Worm (Caenorhabditis elegans) whole organism, L1 larva: ENCODE results near the gene nhr-80.

Source experiments
- C16A3.4 ChIP-seq: fragments of 150-350 bp; optimal IDR thresholded peaks from 2 replicates; lab custom pipeline; 2014; ENCODE audit warnings: missing biosample characterization, missing genetic modification characterization
- ama-1 ChIP-seq: fragments of 150-350 bp; optimal IDR thresholded peaks from 2 replicates; lab custom pipeline; 2014
- ceh-82 ChIP-seq, 3 experiments: fragments of 150-350 bp in 1 of 3; sonication (generic microtip) in 2 of 3; optimal IDR thresholded peaks; 2 replicates each; lab custom pipeline; 2014 to 2017; ENCODE audit warnings: missing biosample characterization in 3 of 3, missing genetic modification characterization in 3 of 3
- egl-27 ChIP-seq, 2 experiments: fragments of 150-350 bp in 1 of 2; sonication (generic microtip); optimal IDR thresholded peaks; 3 replicates each; lab custom pipeline; 2017 to 2018; ENCODE audit warnings: missing biosample characterization in 2 of 2, missing genetic modification characterization in 2 of 2, missing genetic modification reagents in 2 of 2
- elt-3 ChIP-seq, 6 experiments: fragments of 150-350 bp in 1 of 6; sonication (generic microtip); optimal IDR thresholded peaks; 2 replicates each; lab custom pipeline; 2017 to 2018; ENCODE audit warnings: missing biosample characterization in 6 of 6, missing genetic modification characterization in 6 of 6, inconsistent platforms in 1 of 6
- lin-39 ChIP-seq: fragments of 150-350 bp; optimal IDR thresholded peaks from 2 replicates; lab custom pipeline; 2014; ENCODE audit warnings: missing biosample characterization, missing genetic modification reagents, missing genetic modification characterization
- nhr-76 ChIP-seq: sonication (generic microtip); optimal IDR thresholded peaks from 2 replicates; lab custom pipeline; 2017; ENCODE audit warnings: missing biosample characterization, missing genetic modification characterization
- rnt-1 ChIP-seq: sonication (generic microtip); optimal IDR thresholded peaks from 2 replicates; lab custom pipeline; 2016; ENCODE audit warnings: mild to moderate bottlenecking, missing genetic modification characterization, moderate library complexity, missing compliant biosample characterization
- snpc-4 ChIP-seq: fragments of 150-350 bp; optimal IDR thresholded peaks from 2 replicates; lab custom pipeline; 2014; ENCODE audit warnings: missing biosample characterization, missing genetic modification characterization
- unc-62 ChIP-seq: fragments of 150-350 bp; optimal IDR thresholded peaks from 2 replicates; lab custom pipeline; 2014; ENCODE audit warnings: missing biosample characterization, missing genetic modification reagents, missing genetic modification characterization

- TF ChIP-seq rnt-1 (tag; lab: Kevin White, UChicago) (no peak), C16A3.4 (no peak), lin-39 (tag; lab: Kevin White, UChicago) (no peak), elt-3 (tag; optimal IDR thresholded peaks at IDR 0.05; lab: Kevin White, UChicago) (no peak), nhr-76 (no peak), snpc-4 (tag; lab: Kevin White, UChicago) (no peak), unc-62 (GFP tag; lab: Kevin White, UChicago) (no peak), ama-1 (lab: Kevin White, UChicago) (no peak), ceh-82 (tag; optimal IDR thresholded peaks at IDR 0.05; lab: Kevin White, UChicago) (no peak), egl-27 (tag; optimal IDR thresholded peaks at IDR 0.05; lab: Kevin White, UChicago) (no peak)
Measured at ce11 chrIII:48329-48728, 33.7 kb upstream of the nhr-80 start.
